Fruit fly (Drosophila melanogaster) whole organism, pupa: ENCODE results near the gene CG32221.

ENCODE experiments used
- CG12605 ChIP-seq: fragments of 200-800 bp; sonication (Bioruptor generic); IDR thresholded peaks from 2 replicates; pipeline ENCODE4 v1.3.6; 2022; ENCODE audit warnings: missing biosample characterization, missing genetic modification characterization
- CG14655 ChIP-seq: fragments of 200-800 bp; sonication (Bioruptor generic); optimal IDR thresholded peaks from 3 replicates; lab custom pipeline; 2017; ENCODE audit warnings: mild to moderate bottlenecking, missing biosample characterization, missing genetic modification reagents, missing genetic modification characterization
- CG8301 ChIP-seq: fragments of 200-800 bp; sonication (Bioruptor generic); optimal IDR thresholded peaks from 2 replicates; lab custom pipeline; 2018; ENCODE audit warnings: missing biosample characterization, mild to moderate bottlenecking, missing genetic modification characterization
- Snoo ChIP-seq: fragments of 200-800 bp; sonication (Bioruptor generic); optimal IDR thresholded peaks from 3 replicates; lab custom pipeline; 2017; ENCODE audit warnings: missing biosample characterization, mild to moderate bottlenecking, missing genetic modification characterization, inconsistent platforms

DNA sequence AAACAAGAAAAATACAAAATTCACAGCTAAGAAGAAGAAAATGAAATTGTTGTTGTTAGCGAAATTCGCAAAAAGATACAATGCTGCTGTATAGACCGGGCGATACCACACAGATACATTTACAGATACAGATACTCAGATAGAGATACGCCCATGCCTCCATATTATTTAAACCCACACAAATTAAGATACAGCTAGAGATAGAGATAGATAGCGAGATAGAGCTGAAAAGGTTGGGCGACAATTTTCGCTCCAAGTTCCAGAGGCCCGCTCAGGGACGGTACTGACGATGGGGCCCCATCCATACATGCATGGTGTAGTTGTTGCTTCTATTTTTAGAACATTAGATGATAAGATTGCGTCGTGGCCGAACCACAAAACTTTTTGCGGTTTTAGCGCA is 46.8 kb upstream of the CG32221 start:
- no peak for TF ChIP-seq CG12605 (GFP tag; lab: Robert Waterston, UW)
- no peak for TF ChIP-seq CG8301
- no peak for TF ChIP-seq Snoo
- no peak for TF ChIP-seq CG14655 (GFP tag; lab: Kevin White, UChicago)
